Fruit fly (Drosophila melanogaster): ENCODE results near the gene CG15040.
A peak's percentile ranks its signal among the peaks of the same experiment; 100 is the strongest.

The CG15040 gene

DNA sequence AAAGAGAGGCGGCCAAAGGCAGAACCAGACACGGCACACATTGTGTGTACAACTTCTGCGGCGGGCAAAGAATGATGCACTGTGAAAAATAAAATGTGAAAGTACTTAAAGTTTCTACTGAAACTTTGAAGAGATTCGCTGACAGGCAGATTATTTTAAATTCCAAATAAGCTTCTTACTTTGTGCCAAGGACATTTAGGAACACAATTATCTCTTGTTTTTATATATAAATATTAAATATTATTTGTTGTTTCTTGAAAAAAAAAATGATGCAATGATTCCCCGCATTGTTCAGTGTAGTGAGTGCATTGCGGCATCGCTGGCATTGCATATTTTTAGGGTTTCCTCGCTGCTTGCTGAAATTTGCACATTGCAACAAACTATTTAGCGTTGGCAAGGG, 52.4 kb downstream of the CG15040 start (continued):
- TF ChIP-seq Sox15 (GFP tag; optimal IDR thresholded peaks at IDR 0.05) (no peak), CG3919 (GFP tag; optimal IDR thresholded peaks at IDR 0.05) (peak; percentile 34), Sox14 (GFP tag; optimal IDR thresholded peaks at IDR 0.05) (peak; percentile 8), CG3032 (tag; optimal IDR thresholded peaks at IDR 0.05) (no peak), OdsH (GFP tag; optimal IDR thresholded peaks at IDR 0.05) (peak; percentile 13), spab (GFP tag; optimal IDR thresholded peaks at IDR 0.05) (no peak), lz (GFP tag; optimal IDR thresholded peaks at IDR 0.05) (peak; percentile 21), CG4318 (GFP tag; optimal IDR thresholded peaks at IDR 0.05) (no peak), CG7368 (GFP tag; optimal IDR thresholded peaks at IDR 0.05) (no peak), eg (GFP tag; IDR thresholded peaks at IDR 0.05) (peak; percentile 47; the same call in 2 of the 3 replicates), net (GFP tag; optimal IDR thresholded peaks at IDR 0.05) (peak; percentile 18), Eip75B (GFP tag; optimal IDR thresholded peaks at IDR 0.05) (peak; percentile 6), ss (GFP tag; optimal IDR thresholded peaks at IDR 0.05) (no peak), CG6276 (GFP tag; optimal IDR thresholded peaks at IDR 0.05) (no peak), cyc (GFP tag; optimal IDR thresholded peaks at IDR 0.05) (no peak), Eip93F (GFP tag; optimal IDR thresholded peaks at IDR 0.05) (no peak), CG6792 (GFP tag; optimal IDR thresholded peaks at IDR 0.05) (peak; percentile 3), topi (GFP tag; optimal IDR thresholded peaks at IDR 0.05) (peak; percentile 25)

DNA sequence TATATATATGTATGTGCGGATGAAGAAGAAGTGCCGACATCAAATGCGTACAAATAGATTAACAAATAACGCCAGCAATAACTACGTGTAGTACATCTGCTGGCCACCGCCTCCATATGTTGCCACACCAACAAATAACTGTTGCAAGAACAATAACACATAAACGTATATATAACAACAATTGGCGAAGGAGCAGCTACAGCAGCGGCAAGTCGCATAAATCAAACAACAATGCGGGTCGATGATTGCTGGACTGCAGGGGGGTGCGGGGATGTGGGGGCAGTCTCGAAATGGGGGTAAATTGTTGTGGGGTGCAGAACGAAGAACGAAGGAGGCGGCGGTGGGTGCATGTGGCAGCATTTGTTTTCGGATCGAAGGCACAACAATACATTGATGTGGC, 56.8 kb downstream of the CG15040 start:
- no peak for TF ChIP-seq CG3032 (tag; optimal IDR thresholded peaks at IDR 0.05)
- TF ChIP-seq acj6 (GFP tag; optimal IDR thresholded peaks at IDR 0.05) = no peak
- TF ChIP-seq esn (GFP tag; optimal IDR thresholded peaks at IDR 0.05) = no peak
- TF ChIP-seq fd85E (GFP tag; optimal IDR thresholded peaks at IDR 0.05) = no peak
- no peak for TF ChIP-seq Ets21C (GFP tag; optimal IDR thresholded peaks at IDR 0.05)
- TF ChIP-seq CG8119 (GFP tag; IDR thresholded peaks at IDR 0.05) = no peak
- TF ChIP-seq CG11902 (GFP tag; optimal IDR thresholded peaks at IDR 0.05) = no peak
- TF ChIP-seq CG6808 (GFP tag; optimal IDR thresholded peaks at IDR 0.05) = no peak
- TF ChIP-seq Eip93F (GFP tag; optimal IDR thresholded peaks at IDR 0.05) = no peak
- no peak for TF ChIP-seq Met (GFP tag; optimal IDR thresholded peaks at IDR 0.05)
- TF ChIP-seq Gug (GFP tag; IDR thresholded peaks at IDR 0.05) = no peak
- no peak for TF ChIP-seq Eip78C (GFP tag)
- no peak for TF ChIP-seq Sox14 (GFP tag; optimal IDR thresholded peaks at IDR 0.05)
- no peak for TF ChIP-seq Hr39 (GFP tag; optimal IDR thresholded peaks at IDR 0.05)
- TF ChIP-seq cyc (GFP tag; optimal IDR thresholded peaks at IDR 0.05) = no peak

DNA sequence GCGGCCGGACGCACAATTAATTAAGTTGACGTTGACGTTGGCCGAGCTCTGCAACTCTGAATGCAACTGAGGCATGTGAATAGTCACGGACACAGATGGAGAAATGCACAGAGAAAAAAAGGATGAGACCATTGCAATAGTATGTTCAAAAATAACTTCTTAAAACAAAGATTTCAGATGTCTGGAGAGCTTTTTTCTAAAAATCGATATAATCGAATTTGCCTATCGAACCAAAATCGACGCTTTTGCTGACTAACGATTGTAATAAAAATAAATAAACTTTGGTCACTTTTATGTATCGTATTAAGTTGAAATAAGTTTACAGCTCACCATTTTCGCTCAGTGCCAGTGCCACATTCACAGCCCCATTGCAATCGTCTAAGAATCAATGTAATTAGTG, 58.8 kb downstream of the CG15040 start:
- peak; percentile 66 for TF ChIP-seq CG32006 (GFP tag; optimal IDR thresholded peaks at IDR 0.05)
- TF ChIP-seq CG8632 (GFP tag; optimal IDR thresholded peaks at IDR 0.05) = no peak
- TF ChIP-seq Hr4 (GFP tag; optimal IDR thresholded peaks at IDR 0.05) = peak; percentile 65
- peak; percentile 21 for TF ChIP-seq Sox14 (GFP tag; optimal IDR thresholded peaks at IDR 0.05)
- TF ChIP-seq Gug (GFP tag; IDR thresholded peaks at IDR 0.05) = no peak
- TF ChIP-seq Hr38 (GFP tag; optimal IDR thresholded peaks at IDR 0.05) = no peak
- TF ChIP-seq spab (GFP tag; optimal IDR thresholded peaks at IDR 0.05) = peak; percentile 11
- TF ChIP-seq CG10669 (GFP tag; optimal IDR thresholded peaks at IDR 0.05) = peak; percentile 50
- peak; percentile 28 for TF ChIP-seq topi (GFP tag; optimal IDR thresholded peaks at IDR 0.05)
- no peak for TF ChIP-seq cyc (GFP tag; optimal IDR thresholded peaks at IDR 0.05)
- TF ChIP-seq CG4318 (GFP tag; optimal IDR thresholded peaks at IDR 0.05) = peak; percentile 42
- TF ChIP-seq salr (GFP tag; optimal IDR thresholded peaks at IDR 0.05) = peak in 1 of 2 experiments; percentile 25
- TF ChIP-seq OdsH (GFP tag; optimal IDR thresholded peaks at IDR 0.05) = peak; percentile 44
- peak; percentile 35 for TF ChIP-seq CG3919 (GFP tag; optimal IDR thresholded peaks at IDR 0.05)
- peak; percentile 53 for TF ChIP-seq svp (GFP tag)
- TF ChIP-seq CG16779 (tag; optimal IDR thresholded peaks at IDR 0.05) = no peak
- peak; percentile 58 for TF ChIP-seq eg (GFP tag; IDR thresholded peaks at IDR 0.05)
- peak; percentile 17 for TF ChIP-seq dac (GFP tag; optimal IDR thresholded peaks at IDR 0.05)
- peak; percentile 29 for TF ChIP-seq CG6276 (GFP tag; optimal IDR thresholded peaks at IDR 0.05)
- no peak for TF ChIP-seq Hr39 (GFP tag; optimal IDR thresholded peaks at IDR 0.05)
- peak; percentile 85 for TF ChIP-seq Eip78C (GFP tag)
- peak; percentile 72 for TF ChIP-seq CG15336 (GFP tag; IDR thresholded peaks at IDR 0.05)
- no peak for TF ChIP-seq vri (GFP tag; optimal IDR thresholded peaks at IDR 0.05)
- TF ChIP-seq ss (GFP tag; optimal IDR thresholded peaks at IDR 0.05) = peak; percentile 31 to 32
- peak; percentile 2 for TF ChIP-seq dsx (GFP tag; optimal IDR thresholded peaks at IDR 0.05; ENCODE audit: poor library complexity, severe bottlenecking)
- TF ChIP-seq CG3032 (tag; optimal IDR thresholded peaks at IDR 0.05) = peak; percentile 58
- peak; percentile 35 for TF ChIP-seq CG6808 (GFP tag; optimal IDR thresholded peaks at IDR 0.05)
- 0 out of 3 replicates have a peak, but pooled peaks have one; percentile 42 for TF ChIP-seq CG6163 (GFP tag; IDR thresholded peaks at IDR 0.05)
- peak; percentile 1 for TF ChIP-seq CG1621 (tag; optimal IDR thresholded peaks at IDR 0.05)
- peak; percentile 49; the same call in 1 of the 2 replicates for TF ChIP-seq CG11294 (GFP tag; IDR thresholded peaks at IDR 0.05)
- peak; percentile 16 for TF ChIP-seq net (GFP tag; optimal IDR thresholded peaks at IDR 0.05)
- no peak for TF ChIP-seq Lpt (GFP tag; optimal IDR thresholded peaks at IDR 0.05)
- no peak; the same call in none of the 3 replicates for TF ChIP-seq CG8119 (GFP tag; IDR thresholded peaks at IDR 0.05)
- no peak for TF ChIP-seq lz (GFP tag; optimal IDR thresholded peaks at IDR 0.05)
- TF ChIP-seq Met (GFP tag; optimal IDR thresholded peaks at IDR 0.05) = peak; percentile 16

Data from whole organism, prepupa.